Fruit fly (Drosophila melanogaster) whole organism, pupa: ENCODE results near the gene CG7567.

Experiments used
- CG13204 ChIP-seq: fragments of 200-800 bp; sonication (Bioruptor generic); optimal IDR thresholded peaks from 2 replicates; lab custom pipeline; 2018; ENCODE audit warnings: missing biosample characterization, mild to moderate bottlenecking, missing genetic modification characterization, moderate library complexity
- CG14655 ChIP-seq: fragments of 200-800 bp; sonication (Bioruptor generic); optimal IDR thresholded peaks from 3 replicates; lab custom pipeline; 2017; ENCODE audit warnings: mild to moderate bottlenecking, missing biosample characterization, missing genetic modification reagents, missing genetic modification characterization
- CG15710 ChIP-seq: fragments of 200-800 bp; sonication (Bioruptor generic); optimal IDR thresholded peaks from 2 replicates; lab custom pipeline; 2018; ENCODE audit warnings: missing biosample characterization, mild to moderate bottlenecking, missing genetic modification characterization, moderate library complexity
- CG32121 ChIP-seq: fragments of 200-800 bp; sonication (Bioruptor generic); IDR thresholded peaks from 2 replicates; pipeline ENCODE4 v1.3.6; 2022; ENCODE audit warnings: missing biosample characterization, missing genetic modification characterization
- CG34367 ChIP-seq: fragments of 200-800 bp; sonication (Bioruptor generic); optimal IDR thresholded peaks from 2 replicates; lab custom pipeline; 2018; ENCODE audit warnings: missing biosample characterization, mild to moderate bottlenecking, missing genetic modification characterization
- CG4496 ChIP-seq: fragments of 200-800 bp; sonication (Bioruptor generic); IDR thresholded peaks from 3 replicates; pipeline ENCODE4 v1.3.6; 2022; ENCODE audit warnings: missing biosample characterization, missing genetic modification characterization
- CG8301 ChIP-seq: fragments of 200-800 bp; sonication (Bioruptor generic); optimal IDR thresholded peaks from 2 replicates; lab custom pipeline; 2018; ENCODE audit warnings: missing biosample characterization, mild to moderate bottlenecking, missing genetic modification characterization
- Ets98B ChIP-seq: fragments of 200-800 bp; sonication (Bioruptor generic); IDR thresholded peaks from 2 replicates; pipeline ENCODE4 v1.3.6; 2022; ENCODE audit warnings: missing biosample characterization, missing genetic modification characterization
- Pif1A ChIP-seq: fragments of 200-800 bp; sonication (Bioruptor generic); optimal IDR thresholded peaks from 3 replicates; lab custom pipeline; 2016; ENCODE audit warnings: missing biosample characterization, missing genetic modification characterization
- Pif1B ChIP-seq: fragments of 200-800 bp; sonication (Bioruptor generic); optimal IDR thresholded peaks from 3 replicates; lab custom pipeline; 2016; ENCODE audit warnings: missing biosample characterization, missing genetic modification characterization
- Snoo ChIP-seq: fragments of 200-800 bp; sonication (Bioruptor generic); optimal IDR thresholded peaks from 3 replicates; lab custom pipeline; 2017; ENCODE audit warnings: missing biosample characterization, mild to moderate bottlenecking, missing genetic modification characterization, inconsistent platforms
- fd96Ca ChIP-seq: fragments of 200-800 bp; sonication (Bioruptor generic); IDR thresholded peaks from 3 replicates; pipeline ENCODE4 v1.3.6; 2022; ENCODE audit warnings: missing biosample characterization, missing genetic modification characterization
- gl ChIP-seq: fragments of 200-800 bp; sonication (Bioruptor generic); optimal IDR thresholded peaks from 2 replicates; lab custom pipeline; 2018; ENCODE audit warnings: missing biosample characterization, mild to moderate bottlenecking, missing genetic modification characterization
- rn ChIP-seq: fragments of 200-800 bp; sonication (Bioruptor generic); IDR thresholded peaks from 2 replicates; pipeline ENCODE4 v1.3.6; 2022; ENCODE audit warnings: missing biosample characterization, missing genetic modification characterization

DNA sequence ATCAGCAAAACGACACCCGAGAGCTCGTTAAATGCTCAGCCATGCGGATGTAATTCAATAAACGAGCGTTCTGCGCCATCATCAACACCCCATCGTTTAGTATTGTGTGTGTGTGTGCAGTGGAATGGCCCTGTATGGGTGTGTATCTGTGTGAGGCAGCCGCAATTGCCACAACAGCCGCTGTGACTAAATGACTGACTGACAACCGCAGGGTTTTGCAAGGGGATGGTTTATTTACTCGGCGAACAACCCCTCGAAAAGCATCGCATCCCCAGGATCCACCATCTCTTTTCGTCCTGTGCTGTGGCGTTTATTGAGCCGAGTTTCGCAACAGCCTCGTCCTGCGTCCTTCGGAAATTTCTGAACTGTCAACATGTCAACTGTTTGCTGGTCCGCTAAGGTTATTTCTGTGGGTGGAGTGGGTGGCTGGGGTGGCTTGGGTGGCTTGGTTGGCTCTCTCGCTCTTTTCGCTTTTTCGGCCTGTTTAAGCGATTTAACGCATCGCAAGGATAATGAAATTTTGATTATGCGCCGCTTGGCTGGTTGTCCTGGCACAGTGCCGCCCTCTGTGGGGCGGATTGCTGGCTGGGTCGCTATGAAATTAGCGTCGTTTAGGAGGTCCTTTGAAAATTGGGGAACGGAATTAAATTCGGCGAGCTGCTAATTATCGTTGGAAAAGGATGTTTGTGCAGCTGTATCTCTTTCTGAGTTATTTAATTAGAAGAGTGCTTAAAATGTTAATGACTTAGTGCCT lies 34.9 kb downstream of the CG7567 start:
- TF ChIP-seq Snoo (tag; lab: Kevin White, UChicago) (no peak), Pif1B (GFP tag; lab: Kevin White, UChicago) (no peak), rn (GFP tag; lab: Robert Waterston, UW) (no peak), CG13204 (GFP tag; lab: Kevin White, UChicago) (no peak), gl (no peak), Ets98B (no peak), CG8301 (tag; lab: Kevin White, UChicago) (no peak), CG4496 (GFP tag; lab: Robert Waterston, UW) (no peak), CG14655 (GFP tag; lab: Kevin White, UChicago) (no peak), CG32121 (GFP tag; lab: Robert Waterston, UW) (no peak), fd96Ca (GFP tag; lab: Robert Waterston, UW) (no peak), CG34367 (no peak), Pif1A (GFP tag; lab: Kevin White, UChicago) (no peak), CG15710 (tag; lab: Kevin White, UChicago) (no peak)
